Fruit fly (Drosophila melanogaster): ENCODE data around the gene CG6761.

Gene CG6761

dm6 chr3L:9692892-9693551, 10.4 kb downstream of the CG6761 start (continued):
- no peak for TF ChIP-seq pan (optimal IDR thresholded peaks at IDR 0.05)
- peak; percentile 27 to 83 for TF ChIP-seq pan (GFP tag; optimal IDR thresholded peaks at IDR 0.05 in 1 of 2, IDR thresholded peaks at IDR 0.05 in 1 of 2)
- peak; percentile 95 for TF ChIP-seq CG8290 (GFP tag; optimal IDR thresholded peaks at IDR 0.05)
- peak; percentile 58 to 88 for TF ChIP-seq CG8290 (tag; optimal IDR thresholded peaks at IDR 0.05)
- peak; percentile 94 for TF ChIP-seq NfI (GFP tag; optimal IDR thresholded peaks at IDR 0.05)
- no peak for TF ChIP-seq amos (GFP tag; IDR thresholded peaks at IDR 0.05; ENCODE audit: partially characterized antibody)
- TF ChIP-seq CG18764 (GFP tag; optimal IDR thresholded peaks at IDR 0.05), result peak; percentile 89
- TF ChIP-seq CG32532 (GFP tag; IDR thresholded peaks at IDR 0.05), result peak; percentile 89
- TF ChIP-seq Ets65A (GFP tag), result peak; percentile 100
- TF ChIP-seq Sry-β (GFP tag; optimal IDR thresholded peaks at IDR 0.05), result peak; percentile 58
- TF ChIP-seq ara (GFP tag; IDR thresholded peaks at IDR 0.05), result peak; percentile 83
- peak; percentile 87 for TF ChIP-seq unpg (GFP tag; optimal IDR thresholded peaks at IDR 0.05)
- no peak for TF ChIP-seq yki (optimal IDR thresholded peaks at IDR 0.05)
- peak; percentile 93 for TF ChIP-seq CG11695 (GFP tag; IDR thresholded peaks at IDR 0.05)
- TF ChIP-seq ATbp (GFP tag; optimal IDR thresholded peaks at IDR 0.05), result peak; percentile 92
- peak; percentile 75 for TF ChIP-seq exex (tag; optimal IDR thresholded peaks at IDR 0.05)
- TF ChIP-seq tna (GFP tag; IDR thresholded peaks at IDR 0.05; ENCODE audit: partially characterized antibody), result no peak
- TF ChIP-seq CoRest (tag; optimal IDR thresholded peaks at IDR 0.05), result peak; percentile 99
- TF ChIP-seq CG6689 (GFP tag; IDR thresholded peaks at IDR 0.05), result peak; percentile 94
- TF ChIP-seq Dip3 (GFP tag; optimal IDR thresholded peaks at IDR 0.05), result peak; percentile 96
- TF ChIP-seq ERR (GFP tag; optimal IDR thresholded peaks at IDR 0.05), result peak; percentile 93
- TF ChIP-seq CG32772 (GFP tag; IDR thresholded peaks at IDR 0.05), result peak; percentile 86
- no peak for TF ChIP-seq pfk (GFP tag; optimal IDR thresholded peaks at IDR 0.05)
- peak; percentile 94 for TF ChIP-seq CG17829 (tag; optimal IDR thresholded peaks at IDR 0.05)
- peak; percentile 97 for TF ChIP-seq bab2 (GFP tag; optimal IDR thresholded peaks at IDR 0.05)
- TF ChIP-seq zen (tag; optimal IDR thresholded peaks at IDR 0.05), result peak; percentile 74
- peak; percentile 92 for TF ChIP-seq CG9817 (tag; optimal IDR thresholded peaks at IDR 0.05)
- TF ChIP-seq bbx (GFP tag; IDR thresholded peaks at IDR 0.05; ENCODE audit: partially characterized antibody), result no peak
- TF ChIP-seq crc (GFP tag; optimal IDR thresholded peaks at IDR 0.05), result peak; percentile 93
- TF ChIP-seq NC2β (GFP tag; optimal IDR thresholded peaks at IDR 0.05), result peak; percentile 94
- TF ChIP-seq mirr (GFP tag; optimal IDR thresholded peaks at IDR 0.05), result peak; percentile 62
- peak; percentile 91 for TF ChIP-seq CG8388 (GFP tag; optimal IDR thresholded peaks at IDR 0.05)
- peak; percentile 96 for TF ChIP-seq Bteb2 (GFP tag; optimal IDR thresholded peaks at IDR 0.05)
- TF ChIP-seq hbn (GFP tag; IDR thresholded peaks at IDR 0.05; ENCODE audit: partially characterized antibody), result no peak
- TF ChIP-seq Hmr (GFP tag; optimal IDR thresholded peaks at IDR 0.05), result peak; percentile 97
- peak; percentile 77 for TF ChIP-seq CG14965 (GFP tag; optimal IDR thresholded peaks at IDR 0.05; ENCODE audit: borderline replicate concordance)
- TF ChIP-seq ems (GFP tag; optimal IDR thresholded peaks at IDR 0.05), result peak; percentile 96
- peak; percentile 94 for TF ChIP-seq fd96Cb (tag; optimal IDR thresholded peaks at IDR 0.05)
- TF ChIP-seq gcm (GFP tag; optimal IDR thresholded peaks at IDR 0.05), result peak; percentile 85
- TF ChIP-seq kah (GFP tag; optimal IDR thresholded peaks at IDR 0.05), result no peak
- TF ChIP-seq rib (GFP tag; IDR thresholded peaks at IDR 0.05), result peak; percentile 77
- peak; percentile 87 for TF ChIP-seq CG3838 (GFP tag; optimal IDR thresholded peaks at IDR 0.05)
- TF ChIP-seq lbe (GFP tag; optimal IDR thresholded peaks at IDR 0.05), result peak; percentile 78
- peak; percentile 19 to 34 for TF ChIP-seq tll (GFP tag; optimal IDR thresholded peaks at IDR 0.05)
- TF ChIP-seq E2f1 (GFP tag; IDR thresholded peaks at IDR 0.05), result peak; percentile 82
- TF ChIP-seq Xbp1 (GFP tag; optimal IDR thresholded peaks at IDR 0.05), result peak; percentile 96
- TF ChIP-seq H2.0 (GFP tag; IDR thresholded peaks at IDR 0.05), result peak; percentile 88
- TF ChIP-seq bcd (GFP tag; optimal IDR thresholded peaks at IDR 0.05), result peak; percentile 98
- TF ChIP-seq CG4424 (GFP tag; optimal IDR thresholded peaks at IDR 0.05), result peak; percentile 97
- peak; percentile 94 for TF ChIP-seq CG14710 (tag; optimal IDR thresholded peaks at IDR 0.05)
